Fruit fly (Drosophila melanogaster) whole organism: ENCODE data around the gene Ski6.

Source experiments
- CG8478 ChIP-seq: fragments of >200 bp; optimal IDR thresholded peaks from 2 replicates; lab custom pipeline; 2018; ENCODE audit warnings: inconsistent platforms
- pan ChIP-seq: fragments of >200 bp; optimal IDR thresholded peaks from 2 replicates; lab custom pipeline; 2017
- psq ChIP-seq: fragments of >200 bp; optimal IDR thresholded peaks from 2 replicates; lab custom pipeline; 2017
- usp ChIP-seq: fragments of >200 bp; optimal IDR thresholded peaks from 2 replicates; lab custom pipeline; 2017; ENCODE audit warnings: missing biosample characterization, missing genetic modification characterization, mixed read lengths

- no peak for TF ChIP-seq usp (GFP tag; lab: Kevin White, UChicago)
- TF ChIP-seq CG8478 (lab: Kevin White, UChicago) = no peak
- no peak for TF ChIP-seq psq
- peak; percentile 22 for TF ChIP-seq pan (lab: Kevin White, UChicago)
Measured at dm6 chr2L:13206077-13206668, 16.1 kb downstream of the Ski6 start.
